Fruit fly (Drosophila melanogaster): Measurements from ENCODE around the gene CG10947.

CG10947 gene

DNA sequence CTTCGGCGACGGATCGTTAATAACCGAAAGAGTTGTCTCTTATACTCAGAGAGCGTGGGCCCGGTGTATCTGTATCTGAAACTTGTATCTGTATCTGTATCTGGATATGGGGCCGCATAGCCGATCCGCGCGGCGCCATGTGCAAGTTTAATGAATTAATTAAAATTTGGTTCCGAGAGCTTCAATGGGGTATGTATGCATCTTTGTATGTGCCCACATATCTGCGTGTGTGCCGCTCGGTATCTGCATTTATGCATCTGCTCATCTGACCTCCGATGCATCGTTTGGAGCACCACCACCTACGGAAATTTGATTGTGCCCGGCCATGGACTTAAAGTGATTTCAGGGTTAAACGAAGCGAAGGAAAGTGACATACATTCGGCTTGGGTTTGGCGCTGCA, 61.9 kb downstream of the CG10947 start:
- TF ChIP-seq Hr38 (GFP tag; optimal IDR thresholded peaks at IDR 0.05), result no peak
- peak; percentile 41 for TF ChIP-seq svp (GFP tag)

DNA sequence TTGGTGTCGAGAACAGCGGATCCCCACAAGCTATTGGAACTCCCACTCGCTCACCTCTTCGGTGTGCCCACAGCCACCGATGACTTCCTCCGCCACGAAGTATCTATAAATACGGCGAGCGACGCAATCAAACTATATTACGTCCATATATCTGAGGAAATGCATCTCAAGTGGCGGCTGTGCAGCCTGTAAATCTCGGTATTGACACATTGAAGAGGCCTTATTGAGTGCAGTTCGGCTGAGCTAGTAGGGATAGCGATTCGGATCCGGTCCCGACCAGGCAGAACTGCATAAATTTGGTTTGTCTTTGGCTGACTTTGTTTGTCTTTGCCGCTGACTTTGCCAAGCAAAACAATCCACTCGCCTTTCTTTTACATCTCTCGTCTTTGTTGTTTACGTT, 62.4 kb downstream of the CG10947 start:
- no peak for TF ChIP-seq eg (GFP tag; IDR thresholded peaks at IDR 0.05)
- no peak for TF ChIP-seq Eip75B (GFP tag; optimal IDR thresholded peaks at IDR 0.05)

DNA sequence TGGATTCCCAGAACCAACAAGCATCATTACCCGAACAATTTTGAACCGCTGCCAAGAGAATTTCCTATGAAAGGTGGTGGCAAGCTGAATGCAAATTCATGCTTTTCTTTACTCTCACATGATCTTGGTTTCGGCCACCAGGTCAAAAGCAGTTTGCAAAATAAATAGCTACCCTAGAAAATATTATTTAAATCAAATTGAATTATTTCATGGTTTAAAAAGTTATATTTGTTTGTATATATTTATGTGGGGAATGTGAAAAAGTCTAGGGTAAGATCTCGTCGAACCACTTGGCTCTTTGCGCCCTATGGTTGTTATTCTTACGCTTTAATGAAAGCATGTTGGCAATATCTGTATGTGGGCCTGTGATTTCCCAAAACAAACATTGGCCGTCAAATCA, 62.9 kb downstream of the CG10947 start:
- TF ChIP-seq CG9139 (GFP tag; optimal IDR thresholded peaks at IDR 0.05) (no peak), achi (GFP tag; optimal IDR thresholded peaks at IDR 0.05) (peak; percentile 4), CG1621 (tag; optimal IDR thresholded peaks at IDR 0.05) (no peak), Gug (GFP tag; IDR thresholded peaks at IDR 0.05) (no peak), CG32006 (GFP tag; optimal IDR thresholded peaks at IDR 0.05) (no peak), eg (GFP tag; IDR thresholded peaks at IDR 0.05) (peak; percentile 63; the same call in 2 of the 3 replicates), Hr4 (GFP tag; optimal IDR thresholded peaks at IDR 0.05) (peak; percentile 31), CG6276 (GFP tag; optimal IDR thresholded peaks at IDR 0.05) (peak; percentile 18), CG6792 (GFP tag; optimal IDR thresholded peaks at IDR 0.05) (no peak), CG8119 (GFP tag; IDR thresholded peaks at IDR 0.05) (0 out of 3 replicates have a peak, but pooled peaks have one; percentile 30), CG6163 (GFP tag; IDR thresholded peaks at IDR 0.05) (0 out of 3 replicates have a peak, but pooled peaks have one; percentile 38), CG16779 (tag; optimal IDR thresholded peaks at IDR 0.05) (no peak), fd59A (GFP tag; optimal IDR thresholded peaks at IDR 0.05) (no peak), CG15336 (GFP tag; IDR thresholded peaks at IDR 0.05) (peak; percentile 49; the same call in 1 of the 2 replicates), pdm3 (GFP tag; optimal IDR thresholded peaks at IDR 0.05) (peak; percentile 20), cyc (GFP tag; optimal IDR thresholded peaks at IDR 0.05) (no peak), Lpt (GFP tag; optimal IDR thresholded peaks at IDR 0.05) (peak; percentile 1)

DNA sequence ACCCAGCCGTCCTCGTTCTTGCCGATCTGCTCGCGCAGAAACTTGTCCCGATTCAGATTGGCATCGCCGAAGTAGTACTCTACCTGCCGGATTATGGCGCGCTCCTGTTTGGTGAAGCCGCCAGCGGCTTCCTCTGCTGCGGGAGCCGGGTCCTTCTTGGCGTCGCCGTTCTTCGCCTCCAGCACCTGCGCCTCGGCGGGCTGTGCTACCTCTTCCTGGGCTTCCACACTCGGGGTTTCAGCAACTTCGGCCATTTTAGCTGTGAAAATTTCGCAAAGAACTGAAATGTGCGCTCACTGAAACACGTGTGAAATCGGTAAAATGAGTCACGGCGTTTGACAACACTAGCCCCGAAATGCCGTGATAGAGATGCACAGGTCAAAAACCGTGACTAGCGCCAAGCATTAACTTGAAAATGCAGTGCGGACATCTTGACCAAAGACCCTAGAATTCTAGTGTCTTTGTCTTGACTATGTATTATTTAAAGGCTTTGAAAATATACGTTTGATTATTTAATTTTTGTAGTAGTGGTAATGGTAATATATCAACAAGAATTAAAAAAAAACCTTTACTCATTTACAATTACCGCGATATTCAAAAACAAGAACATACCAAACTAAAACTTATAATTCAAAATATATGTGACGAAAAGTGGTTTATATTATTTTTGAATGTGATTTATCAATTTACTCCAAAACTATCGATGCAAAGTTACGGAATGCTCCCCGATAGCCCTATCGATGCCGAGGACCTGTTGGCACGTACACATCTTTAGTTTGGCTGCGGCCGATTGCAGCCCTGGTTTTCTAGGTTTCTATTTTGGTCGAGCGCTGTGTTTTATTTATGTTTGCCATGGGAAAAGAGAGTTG, 64.7 kb downstream of the CG10947 start, which contains the start of the genes La and RtGEF:
La (minus strand) TSS at position 342 of the 869 bp plus-strand sequence.
RtGEF (plus strand) TSS at position 764 of the 869 bp plus-strand sequence.
- TF ChIP-seq topi (GFP tag; optimal IDR thresholded peaks at IDR 0.05) (peak; percentile 49), CG8319 (GFP tag; optimal IDR thresholded peaks at IDR 0.05) (peak; percentile 26), eg (GFP tag; IDR thresholded peaks at IDR 0.05) (peak; percentile 29; the same call in 1 of the 3 replicates), Gug (GFP tag; IDR thresholded peaks at IDR 0.05) (no peak), dsx (GFP tag; optimal IDR thresholded peaks at IDR 0.05; ENCODE audit: poor library complexity, severe bottlenecking) (no peak), CG3919 (GFP tag; optimal IDR thresholded peaks at IDR 0.05) (peak; percentile 45), CG6792 (GFP tag; optimal IDR thresholded peaks at IDR 0.05) (peak; percentile 0), Eip75B (GFP tag; optimal IDR thresholded peaks at IDR 0.05) (peak; percentile 55), cyc (GFP tag; optimal IDR thresholded peaks at IDR 0.05) (peak; percentile 51), Sox14 (GFP tag; optimal IDR thresholded peaks at IDR 0.05) (peak; percentile 58), Hr39 (GFP tag; optimal IDR thresholded peaks at IDR 0.05) (peak; percentile 65), CG6808 (GFP tag; optimal IDR thresholded peaks at IDR 0.05) (peak; percentile 19), CG4318 (GFP tag; optimal IDR thresholded peaks at IDR 0.05) (no peak), Ets21C (GFP tag; optimal IDR thresholded peaks at IDR 0.05) (peak; percentile 45), Met (GFP tag; optimal IDR thresholded peaks at IDR 0.05) (peak; percentile 47), CG3032 (tag; optimal IDR thresholded peaks at IDR 0.05) (peak; percentile 28), lz (GFP tag; optimal IDR thresholded peaks at IDR 0.05) (peak; percentile 51), acj6 (GFP tag; optimal IDR thresholded peaks at IDR 0.05) (peak; percentile 38), Eip78C (GFP tag) (peak; percentile 72), spab (GFP tag; optimal IDR thresholded peaks at IDR 0.05) (no peak), pdm3 (GFP tag; optimal IDR thresholded peaks at IDR 0.05) (peak; percentile 62), Sox15 (GFP tag; optimal IDR thresholded peaks at IDR 0.05) (peak; percentile 28), dac (GFP tag; optimal IDR thresholded peaks at IDR 0.05) (no peak), CG6276 (GFP tag; optimal IDR thresholded peaks at IDR 0.05) (no peak), CG34406 (GFP tag; optimal IDR thresholded peaks at IDR 0.05) (peak; percentile 7), esn (GFP tag; optimal IDR thresholded peaks at IDR 0.05) (peak; percentile 66), CG1621 (tag; optimal IDR thresholded peaks at IDR 0.05) (peak; percentile 99), achi (GFP tag; optimal IDR thresholded peaks at IDR 0.05) (peak; percentile 53), CG31627 (GFP tag; optimal IDR thresholded peaks at IDR 0.05) (peak; percentile 68), fd85E (GFP tag; optimal IDR thresholded peaks at IDR 0.05) (no peak), Sox102F (GFP tag; optimal IDR thresholded peaks at IDR 0.05) (no peak), CG8632 (GFP tag; optimal IDR thresholded peaks at IDR 0.05) (no peak), svp (GFP tag) (no peak), vri (GFP tag; optimal IDR thresholded peaks at IDR 0.05) (no peak)
